Fruit fly (Drosophila melanogaster): ENCODE results near the gene msd1.

- TF ChIP-seq psq (optimal IDR thresholded peaks at IDR 0.05) = no peak
- no peak for TF ChIP-seq CG8478 (optimal IDR thresholded peaks at IDR 0.05)
- TF ChIP-seq EcR (GFP tag; optimal IDR thresholded peaks at IDR 0.05) = no peak
- no peak for TF ChIP-seq Dll (optimal IDR thresholded peaks at IDR 0.05)
- no peak for TF ChIP-seq usp (GFP tag; optimal IDR thresholded peaks at IDR 0.05)
Observed at dm6 chr3L:1370939-1371338, 39.4 kb downstream of the msd1 start.

Data from whole organism.